Worm (Caenorhabditis elegans): ENCODE results near the gene C42C1.8.

DNA sequence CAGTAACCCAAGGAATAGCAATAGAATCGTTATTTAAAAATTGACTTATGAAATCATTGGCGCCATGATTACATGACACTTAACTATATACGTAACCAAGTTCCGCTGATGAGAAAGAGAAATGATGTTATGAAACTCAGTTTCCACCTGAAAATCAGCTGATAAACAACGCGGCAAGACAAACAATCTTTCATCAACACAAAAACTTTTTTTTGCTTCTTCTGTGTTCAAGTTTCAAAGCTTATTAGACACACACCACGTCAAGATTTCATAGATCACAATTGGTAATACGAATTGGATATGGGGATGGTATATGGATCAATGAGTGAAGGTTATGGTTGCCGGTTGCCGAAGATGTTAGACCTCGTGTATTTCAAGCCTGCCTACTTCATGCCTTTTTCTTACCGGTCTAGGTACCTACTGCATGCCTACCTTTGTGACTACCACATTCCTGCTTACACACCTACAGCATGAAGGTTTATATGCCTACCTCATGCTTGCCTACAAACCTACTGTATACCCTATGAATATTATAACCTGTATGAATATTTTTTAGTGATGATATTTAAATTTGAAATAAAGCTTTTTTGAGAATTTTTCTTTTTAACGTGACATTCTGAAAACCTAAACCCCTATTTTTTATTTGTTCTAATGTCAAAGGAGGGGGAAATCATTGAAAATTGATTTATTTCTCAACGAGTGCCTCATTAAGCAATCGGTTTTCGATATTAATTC is 46.2 kb downstream of the C42C1.8 start, which contains the start of the genes F19B6.10 and wht-5:
- TF ChIP-seq nhr-12 (tag; optimal IDR thresholded peaks at IDR 0.05) (no peak), lin-13 (tag; optimal IDR thresholded peaks at IDR 0.05) (no peak), unc-120 (tag; optimal IDR thresholded peaks at IDR 0.05; ENCODE audit: poor library complexity, severe bottlenecking) (no peak), flh-1 (GFP tag; optimal IDR thresholded peaks at IDR 0.05) (no peak), snpc-4 (tag; optimal IDR thresholded peaks at IDR 0.05) (no peak), ceh-43 (GFP tag; optimal IDR thresholded peaks at IDR 0.05) (no peak), nhr-76 (tag; optimal IDR thresholded peaks at IDR 0.05) (no peak), unc-39 (tag; optimal IDR thresholded peaks at IDR 0.05) (no peak), pha-4 (tag; optimal IDR thresholded peaks at IDR 0.05) (no peak), unc-62 (GFP tag; optimal IDR thresholded peaks at IDR 0.05) (no peak), mep-1 (tag; optimal IDR thresholded peaks at IDR 0.05) (no peak), ztf-11 (tag; optimal IDR thresholded peaks at IDR 0.05) (no peak)
